Fruit fly (Drosophila melanogaster) Kc167 (cell line): ENCODE results near the gene CG4658.

ENCODE experiments used
- insv ChIP-seq: fragments of >200 bp; optimal IDR thresholded peaks from 3 replicates; lab custom pipeline; 2018; ENCODE audit warnings: missing external identifiers
- psq ChIP-seq: fragments of >200 bp; optimal IDR thresholded peaks from 2 replicates; lab custom pipeline; 2017; ENCODE audit warnings: missing external identifiers

DNA sequence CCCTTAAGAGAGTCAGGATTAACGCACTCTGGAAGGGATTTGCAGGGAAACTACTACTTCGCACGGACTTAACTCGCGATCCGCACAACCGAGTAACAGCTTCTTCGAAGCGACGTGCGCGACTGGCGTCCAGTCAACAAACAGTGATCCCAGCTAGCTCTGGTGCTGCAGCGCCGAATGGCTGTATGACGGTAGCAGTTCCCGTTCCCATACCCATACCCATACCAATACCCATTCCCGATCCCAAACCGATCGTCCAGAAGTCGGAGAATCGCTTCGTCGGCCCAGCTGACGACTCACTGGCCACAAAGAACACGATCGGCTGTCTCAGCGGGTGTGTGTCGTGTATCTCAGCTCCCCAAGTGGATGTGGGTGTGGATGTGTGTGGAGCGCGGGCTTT lies 9.7 kb upstream of the CG4658 start, which contains the start of gene CG5853:
- TF ChIP-seq insv (lab: Kevin White, UChicago) (no peak), psq (lab: Kevin White, UChicago) (no peak)
